Fruit fly (Drosophila melanogaster) S2 (cell line): ENCODE measurements around the gene Crz.

Source experiments
- CG8478 ChIP-seq: fragments of >200 bp; optimal IDR thresholded peaks from 2 replicates; lab custom pipeline; 2018
- CTCF ChIP-seq, 2 experiments: fragments of >200 bp; optimal IDR thresholded peaks; 2 replicates each; lab custom pipeline; 2018

Gene Crz

DNA sequence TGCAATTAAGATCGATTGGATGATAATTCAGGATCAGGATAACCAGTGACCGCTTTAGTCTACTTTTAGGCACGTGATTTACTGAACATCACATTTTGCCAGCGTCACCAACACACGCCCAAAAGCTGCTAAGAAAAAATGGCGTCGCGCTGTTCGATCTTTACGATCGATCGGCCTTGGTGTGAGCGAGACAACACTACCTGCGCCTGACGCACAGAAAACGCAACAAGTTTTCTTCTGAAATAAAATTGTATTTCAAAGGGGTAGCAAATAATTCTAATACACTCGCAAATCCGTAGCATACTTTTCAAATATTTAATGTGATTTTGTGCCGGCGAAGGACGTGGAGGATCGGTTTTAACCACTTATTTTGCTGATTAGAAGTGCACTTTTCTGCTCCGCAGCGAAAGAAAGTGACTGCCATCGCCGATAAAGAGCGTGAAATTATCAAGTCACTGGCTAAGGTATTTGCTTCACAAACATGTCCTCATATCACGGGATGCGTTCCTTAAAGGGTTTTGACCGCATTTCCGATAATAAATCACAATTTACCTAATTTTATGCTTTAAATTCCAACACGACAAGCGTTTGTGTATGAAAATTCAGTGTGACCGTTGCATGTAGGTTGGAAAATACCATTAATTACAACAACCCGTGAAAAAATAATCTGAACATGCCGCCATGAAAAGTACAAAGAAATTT lies 6.5 kb upstream of the Crz start:
- TF ChIP-seq CG8478 (lab: Kevin White, UChicago), result no peak
- peak in 1 of 2 experiments; percentile 26 for TF ChIP-seq CTCF (optimal IDR thresholded peaks at IDR 0.05; lab: Kevin White, UChicago)

DNA sequence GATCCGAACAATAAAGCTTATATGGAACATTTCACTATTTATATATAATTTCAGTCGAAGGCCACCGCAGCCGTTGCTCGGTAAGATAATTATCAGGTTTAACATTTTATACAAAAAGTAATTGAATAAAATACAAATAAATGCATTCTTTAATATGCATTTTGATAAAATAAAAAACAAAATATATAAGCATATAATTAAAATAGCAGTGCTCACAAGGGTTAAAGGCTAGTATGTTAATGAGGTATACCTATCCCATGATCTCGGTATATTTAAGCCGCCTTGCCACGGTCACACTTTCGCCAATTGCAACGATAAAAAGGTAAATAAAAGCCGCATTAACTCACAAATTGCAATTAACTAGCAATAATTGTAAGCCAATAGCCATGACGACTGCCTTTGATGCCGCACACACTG lies 5.8 kb upstream of the Crz start, which contains the start of gene Polr2I:
TSS of gene Polr2I (plus strand) at position 289 of the 417 bp plus-strand sequence.
- TF ChIP-seq CG8478 (lab: Kevin White, UChicago), result no peak
- no peak for TF ChIP-seq CTCF (optimal IDR thresholded peaks at IDR 0.05; lab: Kevin White, UChicago)

DNA sequence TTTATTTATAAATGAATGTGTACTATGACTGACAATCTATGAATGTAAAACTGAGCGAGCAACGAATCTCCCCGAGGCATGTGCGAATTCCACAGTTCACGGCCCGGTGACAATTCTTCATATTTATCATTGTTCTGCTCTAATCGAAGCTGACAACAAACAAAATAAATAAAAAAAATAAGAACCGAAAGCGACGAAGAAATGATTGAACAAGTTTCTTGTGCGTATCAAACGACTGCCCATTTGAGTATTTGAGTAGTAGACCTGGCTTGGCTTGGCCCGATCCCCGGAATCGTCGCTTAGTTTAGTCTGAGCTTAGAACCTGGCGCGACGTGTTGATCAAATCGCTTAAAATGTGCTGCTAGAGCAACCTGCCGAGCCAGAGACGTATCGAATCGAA lies 4.6 kb upstream of the Crz start, which contains the start of gene CG31321:
TSS of gene CG31321 (plus strand) at position 301 of the 400 bp plus-strand sequence.
- TF ChIP-seq CTCF (optimal IDR thresholded peaks at IDR 0.05; lab: Kevin White, UChicago), result no peak
- TF ChIP-seq CG8478 (lab: Kevin White, UChicago), result no peak

DNA sequence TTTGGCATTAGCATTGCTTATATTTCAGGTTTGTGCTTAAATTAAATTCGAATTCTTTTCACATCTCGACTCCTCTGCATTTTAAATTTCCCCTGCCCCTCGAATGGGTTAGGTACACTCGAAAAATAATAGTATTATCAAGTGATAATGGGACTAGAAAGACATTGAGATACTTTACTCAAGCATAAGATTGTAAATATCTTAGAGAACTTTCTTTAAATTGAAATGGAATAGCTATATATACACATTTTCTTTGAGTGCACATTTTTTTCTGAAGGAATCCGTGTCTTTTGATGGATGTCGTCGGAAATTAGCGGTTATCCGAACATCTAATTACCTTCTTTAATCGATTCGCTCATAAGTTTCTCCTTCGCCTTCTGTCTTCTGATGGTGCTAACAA lies 3.6 kb upstream of the Crz start:
- TF ChIP-seq CTCF (optimal IDR thresholded peaks at IDR 0.05; lab: Kevin White, UChicago), result no peak
- TF ChIP-seq CG8478 (lab: Kevin White, UChicago), result no peak

DNA sequence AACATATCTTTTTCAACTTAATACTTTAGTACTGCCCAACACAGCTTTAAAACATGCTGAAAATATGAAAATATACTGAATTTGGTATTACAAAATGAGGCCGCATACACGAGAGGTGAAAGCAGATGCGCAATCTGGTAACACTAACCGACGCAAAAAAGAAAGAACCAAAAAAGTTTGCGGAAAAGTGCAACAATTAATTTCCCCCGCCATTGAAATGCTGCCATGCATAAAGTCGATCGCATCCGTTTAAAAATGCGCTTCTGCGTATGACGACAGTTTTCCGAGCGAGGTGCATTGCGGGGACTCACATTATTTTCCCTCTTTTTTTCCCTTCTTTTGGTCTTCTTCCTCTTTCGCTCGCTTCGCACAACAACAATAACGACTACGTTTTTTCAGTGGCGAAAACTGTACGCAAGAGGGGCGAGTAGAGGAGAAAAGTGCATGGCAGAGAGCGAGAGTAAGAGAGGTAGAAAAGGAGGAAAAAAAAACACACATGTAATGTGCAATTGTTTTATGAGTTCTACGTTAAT lies 1.3 kb downstream of the Crz start, which contains the start of gene Set8:
TSS of gene Set8 (plus strand) at position 127 of the 533 bp plus-strand sequence.
- TF ChIP-seq CTCF (optimal IDR thresholded peaks at IDR 0.05; lab: Kevin White, UChicago) (no peak), CG8478 (lab: Kevin White, UChicago) (no peak)

DNA sequence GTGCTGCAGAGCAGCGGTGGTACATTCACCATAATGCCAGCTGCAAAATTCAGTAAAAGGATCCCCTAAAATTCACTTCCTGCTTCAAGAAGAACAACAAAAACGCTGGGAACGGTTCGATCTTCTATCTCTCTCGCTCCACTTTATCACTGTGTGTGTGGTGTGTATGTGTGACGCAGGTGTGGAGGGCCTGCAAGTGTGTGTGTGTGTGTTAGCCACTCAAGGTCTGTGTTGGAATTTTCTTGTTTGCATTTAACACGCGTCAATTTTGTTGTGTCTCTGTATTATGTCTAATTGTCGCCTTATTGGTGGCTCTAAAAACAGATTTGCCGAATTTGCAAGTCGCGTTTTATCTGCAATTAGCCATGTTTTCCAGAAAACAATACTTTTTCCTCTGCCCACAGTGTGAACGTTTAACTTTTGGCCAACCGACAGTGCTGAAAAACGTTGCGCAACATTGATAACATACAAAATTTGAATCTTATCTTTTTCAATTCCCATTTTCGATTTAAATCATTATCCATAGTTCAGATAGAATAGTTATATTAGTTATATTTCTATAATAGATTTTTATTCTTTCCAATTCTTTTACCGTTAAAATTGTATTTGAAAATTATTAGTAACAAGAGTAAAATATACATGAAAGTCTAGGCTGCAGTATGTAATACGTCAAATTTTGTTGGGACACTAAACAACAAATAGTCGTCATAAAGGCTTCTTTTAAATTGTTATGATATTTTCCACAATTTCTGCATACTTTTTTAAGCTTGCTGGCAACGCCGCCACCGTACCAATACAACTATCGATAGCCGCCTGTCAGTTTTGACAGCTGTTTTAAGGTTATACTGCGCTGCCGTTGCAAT lies 11.8 kb downstream of the Crz start, which contains the start of the genes Afti and ATPsynE:
TSS of gene Afti (minus strand) at position 440 of the 863 bp plus-strand sequence.
TSS of gene ATPsynE (plus strand) at position 698 of the 863 bp plus-strand sequence.
- TF ChIP-seq CTCF (optimal IDR thresholded peaks at IDR 0.05; lab: Kevin White, UChicago), result peak in 1 of 2 experiments; percentile 20
- TF ChIP-seq CG8478 (lab: Kevin White, UChicago), result no peak

DNA sequence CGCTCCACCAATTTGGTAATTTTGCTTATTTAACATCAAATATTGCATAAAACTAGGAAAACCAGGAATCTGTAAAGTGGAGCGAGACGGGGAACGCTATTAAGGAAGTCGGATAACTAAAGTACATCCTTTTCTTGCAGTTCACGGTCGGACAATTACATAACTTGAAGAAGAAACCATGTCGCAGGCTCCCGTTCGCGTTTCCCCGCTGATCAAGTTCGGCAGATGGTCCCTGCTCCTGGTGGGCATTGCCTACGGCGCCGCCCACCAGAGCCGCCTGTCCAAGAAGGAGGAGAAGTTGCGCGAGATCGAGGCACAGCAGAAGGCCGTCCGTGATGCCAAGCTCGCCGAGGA lies 12.4 kb downstream of the Crz start:
- TF ChIP-seq CTCF (optimal IDR thresholded peaks at IDR 0.05; lab: Kevin White, UChicago) (no peak), CG8478 (lab: Kevin White, UChicago) (no peak)

- TF ChIP-seq CTCF (optimal IDR thresholded peaks at IDR 0.05; lab: Kevin White, UChicago), result no peak
- no peak for TF ChIP-seq CG8478 (lab: Kevin White, UChicago)
Measured at dm6 chr3R:14327472-14328104, 12.9 kb downstream of the Crz start, which contains the start of gene spn-B. TSS of gene spn-B (plus strand) at chr3R:14328051.

- TF ChIP-seq CTCF (optimal IDR thresholded peaks at IDR 0.05; lab: Kevin White, UChicago), result no peak
- no peak for TF ChIP-seq CG8478 (lab: Kevin White, UChicago)
Measured at dm6 chr3R:14329549-14329948, 14.9 kb downstream of the Crz start.

- no peak for TF ChIP-seq CG8478 (lab: Kevin White, UChicago)
- TF ChIP-seq CTCF (optimal IDR thresholded peaks at IDR 0.05; lab: Kevin White, UChicago), result no peak
Measured at dm6 chr3R:14330654-14331053, 16.0 kb downstream of the Crz start.

DNA sequence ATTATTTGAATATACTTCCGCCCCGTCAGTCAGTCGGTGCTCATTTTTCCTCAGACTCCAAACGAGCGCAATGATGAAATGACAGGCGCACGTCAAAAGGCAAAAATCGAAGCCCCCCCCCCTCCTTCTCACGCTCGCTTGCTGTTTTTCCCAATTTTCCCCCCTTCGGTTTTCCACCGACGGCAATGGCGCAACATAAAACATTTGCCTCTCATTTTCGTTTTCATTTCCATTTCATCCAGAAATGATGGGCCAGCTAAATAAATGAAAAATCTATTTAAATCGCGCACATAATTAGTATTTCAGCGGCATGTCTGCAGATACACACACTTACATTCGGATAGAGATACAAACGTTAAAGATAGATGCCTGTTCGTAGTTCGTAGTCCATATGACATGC lies 16.8 kb downstream of the Crz start:
- TF ChIP-seq CTCF (optimal IDR thresholded peaks at IDR 0.05; lab: Kevin White, UChicago) (no peak), CG8478 (lab: Kevin White, UChicago) (no peak)

DNA sequence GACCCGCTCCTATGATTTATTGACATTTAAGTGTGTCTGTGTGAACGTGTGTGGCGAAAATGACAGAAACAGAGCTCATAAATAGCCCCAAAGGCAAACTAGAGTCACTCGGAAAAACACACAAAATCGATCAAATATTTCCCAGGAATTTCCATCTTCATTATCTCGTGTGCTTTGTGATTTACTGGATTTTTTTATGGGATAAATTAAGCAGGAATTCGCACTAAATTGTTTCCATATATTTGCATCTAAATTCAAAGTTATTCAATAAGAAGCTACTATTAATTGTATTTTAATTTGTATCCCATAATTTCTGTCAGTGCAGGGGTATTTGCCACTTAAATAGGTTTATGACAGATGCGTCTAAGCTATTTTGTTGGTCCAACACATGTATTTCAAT lies 18.1 kb downstream of the Crz start:
- TF ChIP-seq CTCF (optimal IDR thresholded peaks at IDR 0.05; lab: Kevin White, UChicago) (no peak), CG8478 (lab: Kevin White, UChicago) (no peak)

DNA sequence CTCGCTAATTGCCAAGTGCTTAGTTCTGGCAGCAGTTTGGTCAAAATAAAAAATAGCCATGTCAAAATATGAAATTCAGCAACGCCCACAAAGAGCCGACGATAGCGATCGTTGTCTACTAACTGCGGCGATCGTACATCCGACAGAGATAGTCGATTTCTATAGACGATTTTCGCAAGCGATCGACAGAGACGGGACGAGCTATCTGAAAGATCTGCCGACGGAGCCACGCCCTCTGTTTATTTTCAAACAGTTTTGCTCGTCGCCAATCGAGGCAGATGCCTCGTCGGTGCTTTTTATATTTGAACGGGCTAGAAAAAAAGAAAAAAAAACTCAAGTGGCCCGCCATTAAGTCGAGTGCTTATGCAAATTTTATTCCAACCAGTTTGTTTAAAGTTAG lies 20.9 kb downstream of the Crz start:
- TF ChIP-seq CTCF (optimal IDR thresholded peaks at IDR 0.05; lab: Kevin White, UChicago) (no peak), CG8478 (lab: Kevin White, UChicago) (no peak)

DNA sequence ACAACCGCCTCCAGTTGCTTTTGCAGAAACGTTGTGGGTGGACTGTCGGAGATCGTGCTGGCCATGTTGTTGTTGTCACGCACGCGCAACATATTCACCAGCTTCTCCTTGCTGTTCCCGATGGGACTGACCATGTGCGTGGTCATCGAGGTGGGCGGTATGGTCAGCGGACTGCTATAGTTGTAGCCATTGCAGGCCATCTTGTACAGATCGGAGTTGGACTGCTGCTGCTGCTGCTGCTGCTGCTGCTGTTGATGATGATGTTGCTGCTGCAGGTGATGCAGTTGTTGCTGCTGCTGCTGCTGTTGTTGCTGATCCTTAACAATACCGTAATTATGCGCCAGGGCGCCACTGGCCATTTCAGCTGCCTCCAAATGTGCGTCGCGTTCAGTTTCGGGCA lies 30.1 kb downstream of the Crz start:
- no peak for TF ChIP-seq CTCF (optimal IDR thresholded peaks at IDR 0.05; lab: Kevin White, UChicago)
- TF ChIP-seq CG8478 (lab: Kevin White, UChicago), result no peak
